Fruit fly (Drosophila melanogaster): ENCODE measurements around the gene kuk.

dm6 chr3R:17080666-17081358 is 768 bp downstream of the kuk start:
- TF ChIP-seq CG8478 (optimal IDR thresholded peaks at IDR 0.05) (no peak), CTCF (optimal IDR thresholded peaks at IDR 0.05) (no peak)
